Worm (Caenorhabditis elegans): ENCODE measurements around the gene T12G3.11.

The T12G3.11 gene

DNA sequence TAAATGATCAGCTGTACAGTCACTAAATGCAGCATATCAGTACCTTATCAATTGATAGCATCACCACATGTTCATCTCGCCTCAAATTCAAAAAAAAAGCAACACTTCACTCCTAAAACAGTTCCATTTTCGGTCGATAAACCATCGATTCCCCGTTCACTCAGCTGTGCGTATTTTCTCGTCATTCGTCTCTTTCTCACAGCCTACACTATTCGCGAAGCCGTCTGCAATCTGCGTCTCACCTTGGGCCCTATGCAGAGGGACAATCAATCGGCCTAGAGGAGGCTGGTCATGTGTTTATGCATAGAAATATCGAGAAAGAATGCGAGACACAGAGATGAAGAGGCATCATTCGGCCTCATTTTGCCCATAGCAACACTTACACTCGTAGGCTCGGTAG lies 2.8 kb upstream of the T12G3.11 start (continued):
- TF ChIP-seq ceh-28 (tag; optimal IDR thresholded peaks at IDR 0.05): peak; percentile 85
- TF ChIP-seq R02D3.7 (tag; optimal IDR thresholded peaks at IDR 0.05): no peak
- TF ChIP-seq egl-43 (GFP tag; IDR thresholded peaks at IDR 0.05): peak; percentile 71
- peak; percentile 90 for TF ChIP-seq T26A8.4 (GFP tag; IDR thresholded peaks at IDR 0.05)
- TF ChIP-seq T20F7.1 (GFP tag; optimal IDR thresholded peaks at IDR 0.05): peak; percentile 81
- TF ChIP-seq zip-11 (GFP tag; IDR thresholded peaks at IDR 0.05): no peak
- TF ChIP-seq daf-16 (GFP tag; optimal IDR thresholded peaks at IDR 0.05): peak; percentile 58 to 67
- peak; percentile 93 for TF ChIP-seq daf-16 (tag; optimal IDR thresholded peaks at IDR 0.05)
- TF ChIP-seq tag-97 (GFP tag; IDR thresholded peaks at IDR 0.05): no peak
- TF ChIP-seq duxl-1 (tag; optimal IDR thresholded peaks at IDR 0.05; ENCODE audit: poor library complexity): peak; percentile 29
- no peak for TF ChIP-seq Y5F2A.4 (GFP tag; optimal IDR thresholded peaks at IDR 0.05)
- TF ChIP-seq dpl-1 (GFP tag; optimal IDR thresholded peaks at IDR 0.05): peak; percentile 56
- TF ChIP-seq vab-7 (GFP tag; IDR thresholded peaks at IDR 0.05): no peak; the same call in 1 of the 2 replicates
- TF ChIP-seq fos-1 (tag; optimal IDR thresholded peaks at IDR 0.05): peak; percentile 49
- TF ChIP-seq nhr-28 (tag; optimal IDR thresholded peaks at IDR 0.05): peak; percentile 89
- no peak for TF ChIP-seq spr-3 (GFP tag; optimal IDR thresholded peaks at IDR 0.05)
- TF ChIP-seq nhr-237 (tag; optimal IDR thresholded peaks at IDR 0.05): no peak
- no peak for TF ChIP-seq fkh-10 (GFP tag; optimal IDR thresholded peaks at IDR 0.05)
- no peak for TF ChIP-seq lin-29 (GFP tag; IDR thresholded peaks at IDR 0.05)
- TF ChIP-seq sdz-12 (GFP tag; optimal IDR thresholded peaks at IDR 0.05): peak; percentile 49
- peak; percentile 93 for TF ChIP-seq hmg-1.1 (GFP tag; IDR thresholded peaks at IDR 0.05)
- no peak for TF ChIP-seq Y48G9A.11 (GFP tag; IDR thresholded peaks at IDR 0.05)
- peak; percentile 56 for TF ChIP-seq skn-1 (tag; optimal IDR thresholded peaks at IDR 0.05)
- peak; percentile 24 for TF ChIP-seq nhr-111 (GFP tag; optimal IDR thresholded peaks at IDR 0.05)
- peak; percentile 91 for TF ChIP-seq mxl-3 (GFP tag; optimal IDR thresholded peaks at IDR 0.05)
- TF ChIP-seq spr-1 (tag; optimal IDR thresholded peaks at IDR 0.05): peak; percentile 67
- TF ChIP-seq mdt-29 (GFP tag; IDR thresholded peaks at IDR 0.05): peak; percentile 88
- peak; percentile 57; the same call in 1 of the 2 replicates for TF ChIP-seq pha-4 (GFP tag; IDR thresholded peaks at IDR 0.05)
- no peak for TF ChIP-seq pha-4 (tag; optimal IDR thresholded peaks at IDR 0.05)
- TF ChIP-seq zip-2 (tag; optimal IDR thresholded peaks at IDR 0.05): peak; percentile 65
- peak; percentile 48; the same call in 1 of the 2 replicates for TF ChIP-seq lin-1 (GFP tag; IDR thresholded peaks at IDR 0.05)
- 0 out of 2 replicates have a peak, but pooled peaks have one; percentile 15 for TF ChIP-seq lim-7 (GFP tag; IDR thresholded peaks at IDR 0.05)
- TF ChIP-seq zag-1 (tag; optimal IDR thresholded peaks at IDR 0.05): no peak
- TF ChIP-seq ceh-44 (GFP tag; IDR thresholded peaks at IDR 0.05): no peak
- TF ChIP-seq daf-19 (GFP tag; conservative IDR thresholded peaks at IDR 0.05): no peak
- TF ChIP-seq mep-1 (tag; optimal IDR thresholded peaks at IDR 0.05): peak; percentile 94
- TF ChIP-seq F26F4.8 (GFP tag; conservative IDR thresholded peaks at IDR 0.05): no peak
- TF ChIP-seq nhr-42 (GFP tag; IDR thresholded peaks at IDR 0.05): peak; percentile 66; the same call in 1 of the 2 replicates
- TF ChIP-seq ztf-7 (tag; optimal IDR thresholded peaks at IDR 0.05): peak; percentile 90
- peak; percentile 85 for TF ChIP-seq lin-13 (GFP tag; optimal IDR thresholded peaks at IDR 0.05)
- no peak for TF ChIP-seq unc-62 (GFP tag; optimal IDR thresholded peaks at IDR 0.05 in 1 of 2)
- TF ChIP-seq unc-62 (tag; optimal IDR thresholded peaks at IDR 0.05): no peak
- peak; percentile 62 for TF ChIP-seq set-16 (GFP tag; IDR thresholded peaks at IDR 0.05)
- peak; percentile 37 for TF ChIP-seq ama-1 (optimal IDR thresholded peaks at IDR 0.05)
- no peak for TF ChIP-seq lir-3 (tag; optimal IDR thresholded peaks at IDR 0.05)
- TF ChIP-seq zfp-3 (GFP tag; conservative IDR thresholded peaks at IDR 0.05): peak; percentile 76
- TF ChIP-seq lin-15B (tag; optimal IDR thresholded peaks at IDR 0.05): no peak
- no peak for TF ChIP-seq ceh-82 (tag; optimal IDR thresholded peaks at IDR 0.05)
- TF ChIP-seq nhr-41 (GFP tag; IDR thresholded peaks at IDR 0.05): peak; percentile 20; the same call in 1 of the 2 replicates
- peak; percentile 96 for TF ChIP-seq dve-1 (tag; optimal IDR thresholded peaks at IDR 0.05; ENCODE audit: insufficient read depth)
- TF ChIP-seq ctbp-1 (GFP tag; IDR thresholded peaks at IDR 0.05): peak; percentile 26; the same call in 1 of the 2 replicates
- no peak for TF ChIP-seq ztf-11 (tag; optimal IDR thresholded peaks at IDR 0.05)
- peak; percentile 73 for TF ChIP-seq ceh-20 (GFP tag; IDR thresholded peaks at IDR 0.05)

All from whole organism, L4 larva.